Fruit fly (Drosophila melanogaster) whole organism, wandering third instar larva: ENCODE measurements around the gene GstT3.

ENCODE experiments used
- OdsH ChIP-seq: fragments of 200-800 bp; sonication (Bioruptor generic); optimal IDR thresholded peaks from 2 replicates; lab custom pipeline; 2016; ENCODE audit warnings: missing biosample characterization, mild to moderate bottlenecking, missing genetic modification characterization
- psq ChIP-seq: fragments of 200-800 bp; sonication (Bioruptor generic); optimal IDR thresholded peaks from 3 replicates; lab custom pipeline; 2017; ENCODE audit warnings: missing biosample characterization, mild to moderate bottlenecking, missing genetic modification characterization, moderate library complexity
- tai ChIP-seq: sonication (Bioruptor generic); optimal IDR thresholded peaks from 2 replicates; lab custom pipeline; 2016; ENCODE audit warnings: missing biosample characterization, missing genetic modification characterization
- usp ChIP-seq: fragments of >200 bp; optimal IDR thresholded peaks from 2 replicates; lab custom pipeline; 2017; ENCODE audit warnings: missing biosample characterization, missing genetic modification characterization

DNA sequence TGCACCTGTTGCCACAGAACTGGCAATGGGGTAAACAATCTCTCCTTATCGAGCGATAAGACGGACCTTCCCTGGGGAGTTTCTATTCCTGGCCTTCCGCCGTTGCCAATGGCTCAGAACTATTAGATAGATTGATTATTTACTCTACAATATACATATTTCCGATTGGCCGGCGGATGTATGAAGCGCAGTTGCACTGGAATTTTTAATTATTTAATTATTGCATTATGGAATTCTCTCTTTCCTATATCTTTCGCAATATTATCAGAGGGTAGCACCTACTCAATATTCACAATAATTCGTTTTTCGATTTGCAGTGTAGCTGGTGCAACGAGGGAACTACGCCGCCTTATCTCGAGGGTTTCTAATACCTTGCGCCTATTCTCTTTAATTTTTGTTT is at the start of gene GstT3:
- no peak for TF ChIP-seq usp (GFP tag; lab: Kevin White, UChicago)
- no peak for TF ChIP-seq tai (GFP tag; lab: Kevin White, UChicago)
- TF ChIP-seq OdsH (GFP tag; lab: Kevin White, UChicago) = no peak
- no peak for TF ChIP-seq psq (GFP tag; lab: Kevin White, UChicago)
